Worm (Caenorhabditis elegans): ENCODE measurements around the gene nhr-175.

The nhr-175 gene

DNA sequence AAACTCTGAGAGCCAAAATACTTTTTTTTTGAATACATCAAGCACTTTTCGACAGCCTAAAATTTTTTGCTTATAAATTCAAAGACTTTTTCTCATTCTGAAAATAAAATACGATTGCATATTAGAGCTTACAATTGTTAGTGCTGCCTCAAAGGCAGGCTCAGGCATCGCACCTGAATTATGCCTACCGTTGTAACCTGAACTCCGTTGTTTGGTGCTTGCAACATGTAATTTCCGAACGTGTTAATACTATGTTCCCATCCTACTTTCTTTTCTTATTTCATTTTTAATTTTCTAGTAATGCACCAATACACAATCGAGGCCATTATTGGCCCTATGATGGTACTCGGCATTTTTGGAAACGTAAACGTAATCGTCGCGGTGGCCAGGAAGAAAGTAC lies 20.9 kb downstream of the nhr-175 start, which contains the start of gene srsx-19:
TSS of gene srsx-19 (plus strand) at position 301 of the 400 bp plus-strand sequence.
- TF ChIP-seq elt-2 (tag; optimal IDR thresholded peaks at IDR 0.05) (no peak), lin-35 (GFP tag; optimal IDR thresholded peaks at IDR 0.05) (no peak), C34B4.2 (tag; optimal IDR thresholded peaks at IDR 0.05) (no peak), ceh-8 (GFP tag; optimal IDR thresholded peaks at IDR 0.05) (no peak), nhr-12 (tag; optimal IDR thresholded peaks at IDR 0.05) (no peak), unc-130 (tag; optimal IDR thresholded peaks at IDR 0.05) (no peak), zip-4 (GFP tag; optimal IDR thresholded peaks at IDR 0.05) (no peak), alr-1 (tag; optimal IDR thresholded peaks at IDR 0.05; ENCODE audit: borderline replicate concordance) (no peak), nhr-47 (tag; optimal IDR thresholded peaks at IDR 0.05) (no peak), snpc-4 (tag; optimal IDR thresholded peaks at IDR 0.05) (no peak), pag-3 (tag; optimal IDR thresholded peaks at IDR 0.05; ENCODE audit: borderline replicate concordance, insufficient read depth) (no peak), lin-14 (GFP tag; optimal IDR thresholded peaks at IDR 0.05) (no peak), hlh-4 (tag; optimal IDR thresholded peaks at IDR 0.05) (no peak), unc-98 (GFP tag; IDR thresholded peaks at IDR 0.05) (no peak), tbx-2 (tag; optimal IDR thresholded peaks at IDR 0.05) (no peak), skn-1 (tag; optimal IDR thresholded peaks at IDR 0.05) (no peak), jun-1 (tag; optimal IDR thresholded peaks at IDR 0.05) (no peak), ces-1 (GFP tag; optimal IDR thresholded peaks at IDR 0.05) (no peak)

DNA sequence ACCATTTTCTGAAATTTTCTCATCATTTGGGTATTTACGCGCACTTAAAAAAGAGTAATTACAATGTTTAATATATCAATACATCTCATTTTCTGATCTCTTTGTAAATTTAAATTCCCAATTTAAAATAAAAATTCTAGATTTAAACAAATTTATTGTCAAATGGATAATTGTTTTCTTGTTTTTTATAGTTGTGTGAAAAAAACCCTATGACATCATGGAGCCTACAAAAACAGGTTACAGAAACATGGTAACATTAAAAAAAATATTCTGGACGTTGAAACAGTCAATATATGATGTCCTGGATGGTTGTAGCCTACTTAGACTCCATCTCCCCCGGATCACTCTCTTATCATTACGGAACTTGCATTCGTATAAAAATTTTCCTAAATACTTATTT lies 23.0 kb downstream of the nhr-175 start, which contains the start of gene spp-12:
TSS of gene spp-12 (plus strand) at position 301 of the 400 bp plus-strand sequence.
- TF ChIP-seq efl-1 (optimal IDR thresholded peaks at IDR 0.05): no peak
- TF ChIP-seq efl-1 (GFP tag; optimal IDR thresholded peaks at IDR 0.05 in 1 of 2): peak in 1 of 2 experiments; percentile 6
- no peak for TF ChIP-seq ama-1 (optimal IDR thresholded peaks at IDR 0.05)
- no peak for TF ChIP-seq mdl-1 (tag; optimal IDR thresholded peaks at IDR 0.05)

DNA sequence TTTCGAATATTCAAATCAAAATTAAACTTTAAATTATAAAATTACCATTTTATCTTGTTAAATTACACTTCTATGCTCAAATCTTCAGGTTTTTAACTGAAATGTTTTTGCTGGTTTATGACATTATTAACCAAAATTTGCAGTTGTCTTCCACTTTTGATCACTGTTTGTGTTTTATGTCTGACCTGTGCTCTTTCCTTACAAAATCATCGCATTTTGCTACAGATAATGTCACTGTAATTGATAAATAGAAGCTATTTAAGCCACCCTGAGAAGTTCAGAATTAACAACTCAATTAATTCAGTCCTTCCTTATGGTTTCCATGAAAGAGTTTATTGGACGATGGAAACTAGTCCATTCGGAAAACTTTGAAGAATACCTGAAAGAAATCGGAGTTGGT lies 24.0 kb downstream of the nhr-175 start, which contains the start of gene lbp-8:
TSS of gene lbp-8 (plus strand) at position 301 of the 400 bp plus-strand sequence.
- TF ChIP-seq swsn-7 (tag; optimal IDR thresholded peaks at IDR 0.05) (no peak), mab-9 (GFP tag; IDR thresholded peaks at IDR 0.05) (no peak), ceh-88 (GFP tag; IDR thresholded peaks at IDR 0.05) (no peak), xbp-1 (tag; optimal IDR thresholded peaks at IDR 0.05) (no peak), lsy-2 (tag; optimal IDR thresholded peaks at IDR 0.05) (no peak), isw-1 (GFP tag; IDR thresholded peaks at IDR 0.05) (no peak), egl-27 (tag; optimal IDR thresholded peaks at IDR 0.05) (no peak), unc-86 (tag; optimal IDR thresholded peaks at IDR 0.05) (no peak), lin-13 (GFP tag; optimal IDR thresholded peaks at IDR 0.05) (no peak), dsc-1 (tag; optimal IDR thresholded peaks at IDR 0.05) (no peak), skn-1 (tag; optimal IDR thresholded peaks at IDR 0.05) (no peak), aly-2 (tag; optimal IDR thresholded peaks at IDR 0.05) (no peak)

DNA sequence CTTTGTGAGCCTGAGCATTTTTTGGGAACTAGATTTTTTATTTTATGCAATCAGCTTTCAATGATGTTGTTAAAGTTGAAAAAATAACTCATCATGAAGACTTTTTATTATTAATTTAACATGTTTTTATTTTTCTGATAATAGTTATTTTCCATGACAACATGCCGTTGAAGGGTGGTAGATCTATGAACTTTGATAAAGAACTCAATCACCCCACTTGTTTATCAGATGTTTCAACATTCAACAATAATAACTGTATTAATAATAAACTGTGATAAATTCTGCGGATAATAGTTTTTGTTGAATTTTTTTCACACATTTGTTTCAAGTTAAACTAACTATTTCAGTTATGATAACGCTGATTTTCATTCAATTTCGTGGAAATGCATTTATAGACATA lies 25.0 kb downstream of the nhr-175 start:
- TF ChIP-seq pqm-1 (tag; optimal IDR thresholded peaks at IDR 0.05) (no peak), pag-3 (tag; optimal IDR thresholded peaks at IDR 0.05; ENCODE audit: borderline replicate concordance, insufficient read depth) (no peak), pax-3 (tag; optimal IDR thresholded peaks at IDR 0.05) (no peak), nhr-237 (tag; optimal IDR thresholded peaks at IDR 0.05) (no peak), nhr-76 (tag; optimal IDR thresholded peaks at IDR 0.05) (no peak), nhr-84 (tag; optimal IDR thresholded peaks at IDR 0.05) (no peak), nhr-71 (tag; optimal IDR thresholded peaks at IDR 0.05) (peak; percentile 40), ama-1 (optimal IDR thresholded peaks at IDR 0.05) (no peak), irx-1 (tag; optimal IDR thresholded peaks at IDR 0.05) (no peak), mef-2 (tag; optimal IDR thresholded peaks at IDR 0.05) (no peak), sox-4 (tag; optimal IDR thresholded peaks at IDR 0.05) (no peak), grh-1 (GFP tag; IDR thresholded peaks at IDR 0.05) (no peak), aly-2 (tag; optimal IDR thresholded peaks at IDR 0.05) (no peak), snpc-4 (tag; optimal IDR thresholded peaks at IDR 0.05) (no peak), C34B4.2 (tag; optimal IDR thresholded peaks at IDR 0.05) (no peak), lin-35 (GFP tag; optimal IDR thresholded peaks at IDR 0.05) (no peak), ceh-90 (tag; optimal IDR thresholded peaks at IDR 0.05) (no peak), nhr-12 (tag; optimal IDR thresholded peaks at IDR 0.05) (no peak), nhr-19 (GFP tag; conservative IDR thresholded peaks at IDR 0.05) (0 out of 2 replicates have a peak, but pooled peaks have one; percentile 13), blmp-1 (tag; optimal IDR thresholded peaks at IDR 0.05) (no peak), nhr-28 (tag; optimal IDR thresholded peaks at IDR 0.05) (no peak), egl-27 (tag; optimal IDR thresholded peaks at IDR 0.05) (no peak), ceh-82 (tag; optimal IDR thresholded peaks at IDR 0.05) (no peak), fkh-4 (tag; optimal IDR thresholded peaks at IDR 0.05; ENCODE audit: borderline replicate concordance) (no peak)

All from whole organism, L1 larva.